Fruit fly (Drosophila melanogaster): ENCODE data around the gene squ.

The squ gene

DNA sequence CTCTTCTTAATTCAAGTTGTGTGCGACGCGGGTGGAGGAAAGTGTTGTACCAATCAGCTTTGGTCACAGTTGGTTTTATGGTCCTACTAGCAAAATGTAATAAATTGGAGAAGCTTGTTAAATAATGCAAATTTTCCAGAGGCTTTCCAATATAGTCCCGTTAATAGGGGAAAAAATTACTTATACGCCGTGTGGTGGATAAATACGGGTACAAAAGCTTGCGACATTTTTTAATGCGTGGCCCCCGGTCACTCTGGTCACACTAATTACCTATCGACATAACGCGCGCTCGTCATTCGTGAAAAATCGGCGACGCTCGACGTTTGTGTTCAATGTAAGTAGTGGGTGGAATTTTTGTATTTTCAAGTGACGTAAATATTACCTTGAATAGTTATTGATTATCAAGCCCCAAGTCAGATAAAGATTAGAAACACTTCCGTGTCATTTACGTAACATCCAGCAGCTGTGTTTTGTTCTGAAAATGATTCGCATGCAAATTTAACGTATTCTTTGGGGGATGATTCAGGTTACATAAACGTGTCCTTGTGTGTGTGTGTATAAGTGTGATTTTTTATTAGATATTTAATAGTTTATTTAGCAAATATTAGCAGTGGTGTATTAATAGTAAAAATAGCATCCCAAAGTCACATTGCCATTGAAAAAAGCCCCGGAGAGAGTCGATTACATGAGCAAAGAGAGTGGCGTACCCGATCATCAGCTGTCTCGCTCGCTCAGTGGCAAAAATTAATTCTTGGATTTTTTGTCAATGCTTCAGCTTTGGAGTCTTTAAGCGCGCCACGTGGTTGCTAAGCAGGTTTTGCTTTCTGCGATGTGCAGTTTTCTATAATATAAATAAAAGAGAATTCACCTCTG lies 40.0 kb downstream of the squ start, which contains the start of gene Cyt-c-p (continued):
- TF ChIP-seq CG17328 (GFP tag; IDR thresholded peaks at IDR 0.05) (no peak), danr (GFP tag; IDR thresholded peaks at IDR 0.05) (no peak), CG11247 (GFP tag; IDR thresholded peaks at IDR 0.05) (no peak), CG8359 (GFP tag; optimal IDR thresholded peaks at IDR 0.05; ENCODE audit: borderline replicate concordance) (no peak), Drgx (GFP tag; IDR thresholded peaks at IDR 0.05) (no peak), so (GFP tag; IDR thresholded peaks at IDR 0.05) (no peak), ash1 (GFP tag; optimal IDR thresholded peaks at IDR 0.05) (no peak), fd96Cb (tag; optimal IDR thresholded peaks at IDR 0.05) (no peak), CG12391 (tag; optimal IDR thresholded peaks at IDR 0.05) (peak; percentile 55), Ssrp (tag; optimal IDR thresholded peaks at IDR 0.05) (no peak), CG8924 (tag; optimal IDR thresholded peaks at IDR 0.05) (peak; percentile 20), corto (GFP tag; optimal IDR thresholded peaks at IDR 0.05) (no peak), gfzf (GFP tag; optimal IDR thresholded peaks at IDR 0.05) (peak; percentile 98), CG12744 (GFP tag; optimal IDR thresholded peaks at IDR 0.05) (no peak), CG10267 (tag; optimal IDR thresholded peaks at IDR 0.05) (peak; percentile 56), CG12942 (GFP tag; optimal IDR thresholded peaks at IDR 0.05) (no peak), tll (GFP tag; optimal IDR thresholded peaks at IDR 0.05) (no peak), repo (GFP tag; optimal IDR thresholded peaks at IDR 0.05) (no peak), org-1 (GFP tag; optimal IDR thresholded peaks at IDR 0.05) (no peak), pzg (GFP tag; optimal IDR thresholded peaks at IDR 0.05) (peak; percentile 93), stc (GFP tag; IDR thresholded peaks at IDR 0.05) (no peak), CG16815 (GFP tag; optimal IDR thresholded peaks at IDR 0.05) (no peak), lbe (GFP tag; optimal IDR thresholded peaks at IDR 0.05) (no peak), CG13894 (tag; optimal IDR thresholded peaks at IDR 0.05) (peak; percentile 75), CG14965 (GFP tag; optimal IDR thresholded peaks at IDR 0.05; ENCODE audit: borderline replicate concordance) (no peak), aop (GFP tag; IDR thresholded peaks at IDR 0.05) (no peak), psq (GFP tag; optimal IDR thresholded peaks at IDR 0.05) (no peak), Doc3 (GFP tag; IDR thresholded peaks at IDR 0.05; ENCODE audit: partially characterized antibody) (peak; percentile 47; the same call in 1 of the 3 replicates), CG3995 (GFP tag; optimal IDR thresholded peaks at IDR 0.05) (no peak), CG9817 (tag; optimal IDR thresholded peaks at IDR 0.05) (no peak), Sry-δ (GFP tag; optimal IDR thresholded peaks at IDR 0.05) (peak; percentile 70), mld (GFP tag; IDR thresholded peaks at IDR 0.05; ENCODE audit: partially characterized antibody) (no peak), grau (tag; optimal IDR thresholded peaks at IDR 0.05) (peak; percentile 37), CG32772 (GFP tag; IDR thresholded peaks at IDR 0.05) (no peak), CG3838 (GFP tag; optimal IDR thresholded peaks at IDR 0.05) (no peak), CG8089 (GFP tag; optimal IDR thresholded peaks at IDR 0.05) (peak; percentile 27), CG32532 (GFP tag; IDR thresholded peaks at IDR 0.05) (peak; percentile 7; the same call in 1 of the 2 replicates), vnd (GFP tag; IDR thresholded peaks at IDR 0.05; ENCODE audit: partially characterized antibody) (0 out of 3 replicates have a peak, but pooled peaks have one; percentile 35), Bdp1 (GFP tag; optimal IDR thresholded peaks at IDR 0.05) (peak; percentile 32), kni (GFP tag; optimal IDR thresholded peaks at IDR 0.05) (no peak), slou (GFP tag; optimal IDR thresholded peaks at IDR 0.05) (no peak), Eip74EF (GFP tag; optimal IDR thresholded peaks at IDR 0.05) (peak in 1 of 2 experiments; percentile 77), Blimp-1 (GFP tag; optimal IDR thresholded peaks at IDR 0.05) (peak; percentile 39), dmrt99B (tag; optimal IDR thresholded peaks at IDR 0.05) (no peak), Camta (GFP tag; optimal IDR thresholded peaks at IDR 0.05) (no peak), CG11093 (GFP tag; IDR thresholded peaks at IDR 0.05) (no peak), wek (GFP tag; optimal IDR thresholded peaks at IDR 0.05) (peak; percentile 6), CG2678 (tag; optimal IDR thresholded peaks at IDR 0.05) (peak; percentile 38)

Measured in whole organism, embryonic.